Fruit fly (Drosophila melanogaster) whole organism, embryonic: ENCODE results near the gene Cyp310a1.

Experiments
- Aef1 ChIP-seq: fragments of 200-800 bp; sonication (Bioruptor generic); IDR thresholded peaks from 3 replicates; pipeline ENCODE4 v1.3.6; 2022; ENCODE audit warnings: missing biosample characterization, missing genetic modification characterization
- CG10147 ChIP-seq: fragments of 200-800 bp; sonication (Bioruptor generic); optimal IDR thresholded peaks from 2 replicates; lab custom pipeline; 2019; ENCODE audit warnings: missing biosample characterization, mild to moderate bottlenecking, missing genetic modification characterization, moderate library complexity
- CG13775 ChIP-seq: fragments of 200-800 bp; sonication (Bioruptor generic); optimal IDR thresholded peaks from 3 replicates; lab custom pipeline; 2017; ENCODE audit warnings: missing biosample characterization, mild to moderate bottlenecking, missing genetic modification characterization
- CG14710 ChIP-seq: fragments of 200-800 bp; sonication (Bioruptor generic); optimal IDR thresholded peaks from 3 replicates; lab custom pipeline; 2019; ENCODE audit warnings: missing biosample characterization, mild to moderate bottlenecking, missing genetic modification characterization, moderate library complexity
- CG15073 ChIP-seq: fragments of 200-800 bp; sonication (Bioruptor generic); optimal IDR thresholded peaks from 2 replicates; lab custom pipeline; 2016; ENCODE audit warnings: missing biosample characterization, missing genetic modification characterization
- CG15479 ChIP-seq: fragments of 200-800 bp; sonication (Bioruptor generic); optimal IDR thresholded peaks from 3 replicates; lab custom pipeline; 2019; ENCODE audit warnings: missing biosample characterization, mild to moderate bottlenecking, missing genetic modification characterization, moderate library complexity
- CG15601 ChIP-seq: fragments of 200-800 bp; sonication (Bioruptor generic); optimal IDR thresholded peaks from 3 replicates; lab custom pipeline; 2019; ENCODE audit warnings: missing biosample characterization, mild to moderate bottlenecking, missing genetic modification characterization, moderate library complexity
- CG15696 ChIP-seq: fragments of 200-800 bp; sonication (Bioruptor generic); optimal IDR thresholded peaks from 2 replicates; lab custom pipeline; 2019; ENCODE audit warnings: missing biosample characterization, mild to moderate bottlenecking, missing genetic modification characterization, moderate library complexity
- CG17328 ChIP-seq: fragments of 200-800 bp; sonication (Bioruptor generic); IDR thresholded peaks from 2 replicates; pipeline ENCODE4 v1.3.6; 2022; ENCODE audit warnings: missing biosample characterization, missing genetic modification characterization
- CG17802 ChIP-seq: fragments of 200-800 bp; sonication (Bioruptor generic); optimal IDR thresholded peaks from 2 replicates; lab custom pipeline; 2018; ENCODE audit warnings: missing biosample characterization, mild to moderate bottlenecking, missing genetic modification characterization, moderate library complexity
- CG2712 ChIP-seq: fragments of 200-800 bp; optimal IDR thresholded peaks from 3 replicates; lab custom pipeline; 2019; ENCODE audit warnings: missing biosample characterization, mild to moderate bottlenecking, missing genetic modification characterization, moderate library complexity
- CG3065 ChIP-seq: fragments of 200-800 bp; sonication (Bioruptor generic); optimal IDR thresholded peaks from 2 replicates; lab custom pipeline; 2016; ENCODE audit warnings: missing biosample characterization, missing genetic modification characterization
- CG3847 ChIP-seq: fragments of 200-800 bp; sonication (Bioruptor generic); IDR thresholded peaks from 2 replicates; pipeline ENCODE4 v1.3.6; 2022; ENCODE audit warnings: missing biosample characterization, missing genetic modification characterization
- CG4854 ChIP-seq: fragments of 200-800 bp; sonication (Bioruptor generic); optimal IDR thresholded peaks from 2 replicates; lab custom pipeline; 2016; ENCODE audit warnings: missing biosample characterization, missing genetic modification characterization, inconsistent platforms
- CG7357 ChIP-seq: fragments of 200-800 bp; sonication (Bioruptor generic); IDR thresholded peaks from 3 replicates; pipeline ENCODE4 v1.3.6; 2022; ENCODE audit warnings: missing biosample characterization, missing genetic modification characterization
- CG8478 ChIP-seq: fragments of >200 bp; optimal IDR thresholded peaks from 2 replicates; lab custom pipeline; 2018
- D ChIP-seq, 2 experiments: fragments of 200-800 bp in 1 of 2; fragments of >200 bp in 1 of 2; sonication (Bioruptor generic) in 1 of 2; optimal IDR thresholded peaks; 2 replicates in 1 of 2; 3 replicates in 1 of 2; lab custom pipeline; 2017; ENCODE audit warnings: mild to moderate bottlenecking in 1 of 2, missing biosample characterization in 1 of 2, missing genetic modification characterization in 1 of 2, missing genetic modification reagents in 1 of 2
- Deaf1 ChIP-seq: fragments of 200-800 bp; optimal IDR thresholded peaks from 3 replicates; lab custom pipeline; 2019; ENCODE audit warnings: missing biosample characterization, mild to moderate bottlenecking, missing genetic modification characterization, moderate library complexity
- Dip3 ChIP-seq: fragments of 200-800 bp; sonication (Bioruptor generic); optimal IDR thresholded peaks from 3 replicates; lab custom pipeline; 2016; ENCODE audit warnings: missing biosample characterization, missing genetic modification characterization
- Doc3 ChIP-seq: fragments of 200-800 bp; sonication (Bioruptor generic); IDR thresholded peaks from 3 replicates; pipeline ENCODE4 v1.3.6; 2022; ENCODE audit warnings: missing biosample characterization, missing genetic modification characterization; ENCODE audit not compliant: partially characterized antibody
- Ets97D ChIP-seq: fragments of 200-800 bp; sonication (Bioruptor generic); optimal IDR thresholded peaks from 3 replicates; lab custom pipeline; 2016; ENCODE audit warnings: missing biosample characterization, missing genetic modification characterization
- H2.0 ChIP-seq: fragments of 200-800 bp; sonication (Bioruptor generic); IDR thresholded peaks from 2 replicates; pipeline ENCODE4 v1.3.6; 2022; ENCODE audit warnings: missing biosample characterization, missing genetic modification characterization
- HLH54F ChIP-seq: fragments of 200-800 bp; sonication (Bioruptor generic); optimal IDR thresholded peaks from 3 replicates; lab custom pipeline; 2016; ENCODE audit warnings: missing biosample characterization, missing genetic modification characterization
- Hey ChIP-seq: fragments of 200-800 bp; sonication (Bioruptor generic); optimal IDR thresholded peaks from 3 replicates; lab custom pipeline; 2018; ENCODE audit warnings: missing biosample characterization, mild to moderate bottlenecking, missing genetic modification characterization
- Lhr ChIP-seq: fragments of 200-800 bp; sonication (Bioruptor generic); optimal IDR thresholded peaks from 3 replicates; lab custom pipeline; 2017; ENCODE audit warnings: mild to moderate bottlenecking, missing biosample characterization, missing genetic modification reagents, missing genetic modification characterization
- Max ChIP-seq: fragments of 200-800 bp; sonication (Bioruptor generic); optimal IDR thresholded peaks from 2 replicates; lab custom pipeline; 2016; ENCODE audit warnings: missing biosample characterization, mild to moderate bottlenecking, missing genetic modification characterization
- Med ChIP-seq: fragments of 200-800 bp; sonication (Bioruptor generic); peaks from one replicate; lab custom pipeline; 2016; ENCODE audit warnings: missing biosample characterization, missing genetic modification characterization, mild to moderate bottlenecking, inconsistent platforms, moderate library complexity
- Mes4 ChIP-seq: fragments of 200-800 bp; sonication (Bioruptor generic); optimal IDR thresholded peaks from 2 replicates; lab custom pipeline; 2016; ENCODE audit warnings: missing biosample characterization, missing genetic modification characterization
- Usf ChIP-seq: fragments of 200-800 bp; sonication (Bioruptor generic); optimal IDR thresholded peaks from 2 replicates; lab custom pipeline; 2017; ENCODE audit warnings: missing genotype, missing biosample characterization, missing genetic modification characterization
- Vsx1 ChIP-seq: fragments of 200-800 bp; sonication (Bioruptor generic); optimal IDR thresholded peaks from 2 replicates; lab custom pipeline; 2017; ENCODE audit warnings: missing biosample characterization, mild to moderate bottlenecking, missing genetic modification characterization, missing genetic modification reagents
- ab ChIP-seq: fragments of 200-800 bp; sonication (Bioruptor generic); optimal IDR thresholded peaks from 2 replicates; lab custom pipeline; 2016; ENCODE audit warnings: missing biosample characterization, missing genetic modification characterization
- ap ChIP-seq: fragments of 200-800 bp; sonication (Bioruptor generic); IDR thresholded peaks from 2 replicates; pipeline ENCODE4 v1.3.6; 2022; ENCODE audit warnings: missing biosample characterization, missing genetic modification characterization
- ase ChIP-seq: fragments of 200-800 bp; sonication (Bioruptor generic); IDR thresholded peaks from 3 replicates; pipeline ENCODE4 v1.3.6; 2022; ENCODE audit warnings: missing biosample characterization, missing genetic modification characterization
- az2 ChIP-seq: fragments of 200-800 bp; sonication (Bioruptor generic); optimal IDR thresholded peaks from 3 replicates; lab custom pipeline; 2016; ENCODE audit warnings: missing biosample characterization, missing genetic modification characterization
- bsh ChIP-seq, 2 experiments: fragments of 200-800 bp; sonication (Bioruptor generic); optimal IDR thresholded peaks; 2 replicates each; lab custom pipeline; 2017 to 2018; ENCODE audit warnings: mild to moderate bottlenecking in 2 of 2, missing biosample characterization in 2 of 2, missing genetic modification characterization in 2 of 2, moderate library complexity in 1 of 2
- dan ChIP-seq: fragments of 200-800 bp; sonication (Bioruptor generic); IDR thresholded peaks from 2 replicates; pipeline ENCODE4 v1.3.6; 2022; ENCODE audit warnings: missing biosample characterization, missing genetic modification characterization
- dpn ChIP-seq, 2 experiments: fragments of 200-800 bp; sonication (Bioruptor generic); optimal IDR thresholded peaks; 3 replicates each; lab custom pipeline; 2016; ENCODE audit warnings: missing biosample characterization in 2 of 2, missing genetic modification characterization in 2 of 2
- grau ChIP-seq: fragments of 200-800 bp; optimal IDR thresholded peaks from 3 replicates; lab custom pipeline; 2019; ENCODE audit warnings: missing biosample characterization, mild to moderate bottlenecking, missing genetic modification characterization, moderate library complexity
- grn ChIP-seq: fragments of 200-800 bp; sonication (Bioruptor generic); optimal IDR thresholded peaks from 3 replicates; lab custom pipeline; 2017; ENCODE audit warnings: missing biosample characterization, missing genetic modification characterization
- jigr1 ChIP-seq: fragments of 200-800 bp; sonication (Bioruptor generic); IDR thresholded peaks from 3 replicates; pipeline ENCODE4 v1.3.6; 2022; ENCODE audit warnings: missing biosample characterization, missing genetic modification characterization
- lmd ChIP-seq: fragments of 200-800 bp; sonication (Bioruptor generic); IDR thresholded peaks from 2 replicates; pipeline ENCODE4 v1.3.6; 2022; ENCODE audit warnings: missing biosample characterization, missing genetic modification characterization
- nerfin-1 ChIP-seq: fragments of 200-800 bp; sonication (Bioruptor generic); optimal IDR thresholded peaks from 3 replicates; lab custom pipeline; 2019; ENCODE audit warnings: missing biosample characterization, mild to moderate bottlenecking, missing genetic modification characterization, moderate library complexity
- org-1 ChIP-seq: fragments of 200-800 bp; sonication (Bioruptor generic); optimal IDR thresholded peaks from 2 replicates; lab custom pipeline; 2017; ENCODE audit warnings: missing biosample characterization, missing genetic modification characterization
- row ChIP-seq: fragments of 200-800 bp; sonication (Bioruptor generic); IDR thresholded peaks from 3 replicates; pipeline ENCODE4 v1.3.6; 2022; ENCODE audit warnings: missing biosample characterization, missing genetic modification characterization
- slbo ChIP-seq: fragments of 200-800 bp; sonication (Bioruptor generic); IDR thresholded peaks from 2 replicates; pipeline ENCODE4 v1.3.6; 2022; ENCODE audit warnings: missing biosample characterization, missing genetic modification characterization
- sqz ChIP-seq: fragments of 200-800 bp; sonication (Bioruptor generic); optimal IDR thresholded peaks from 3 replicates; lab custom pipeline; 2018; ENCODE audit warnings: missing biosample characterization, mild to moderate bottlenecking, missing genetic modification characterization
- ssp ChIP-seq: fragments of 200-800 bp; sonication (Bioruptor generic); IDR thresholded peaks from 2 replicates; pipeline ENCODE4 v1.3.6; 2022; ENCODE audit warnings: missing biosample characterization, missing genetic modification characterization
- tio ChIP-seq: fragments of 200-800 bp; sonication (Bioruptor generic); optimal IDR thresholded peaks from 2 replicates; lab custom pipeline; 2017; ENCODE audit warnings: missing biosample characterization, missing genetic modification characterization, inconsistent platforms
- trem ChIP-seq: fragments of 200-800 bp; optimal IDR thresholded peaks from 3 replicates; lab custom pipeline; 2019; ENCODE audit warnings: missing biosample characterization, mild to moderate bottlenecking, missing genetic modification characterization, moderate library complexity

Gene Cyp310a1

dm6 chr2L:18656691-18657237, 4.0 kb upstream of the Cyp310a1 start (continued):
- TF ChIP-seq row, result no peak
- TF ChIP-seq sqz (GFP tag; lab: Kevin White, UChicago), result peak; percentile 40
- TF ChIP-seq HLH54F (GFP tag; lab: Kevin White, UChicago), result no peak
- TF ChIP-seq bsh (GFP tag; optimal IDR thresholded peaks at IDR 0.05; lab: Kevin White, UChicago), result no peak
- TF ChIP-seq tio, result no peak
- TF ChIP-seq Lhr (GFP tag; lab: Kevin White, UChicago), result no peak
- TF ChIP-seq slbo (GFP tag; lab: Robert Waterston, UW), result 0 out of 2 replicates have a peak, but pooled peaks have one; percentile 11
- no peak for TF ChIP-seq Doc3 (GFP tag; lab: Robert Waterston, UW)

- TF ChIP-seq dpn (GFP tag; optimal IDR thresholded peaks at IDR 0.05; lab: Kevin White, UChicago) (peak; percentile 26 to 66), CG8478 (no peak), trem (tag; lab: Kevin White, UChicago) (peak; percentile 57), ase (GFP tag; lab: Robert Waterston, UW) (peak; percentile 52; the same call in 2 of the 3 replicates), CG17328 (peak; percentile 76), CG15601 (peak; percentile 84), Mes4 (no peak), grau (peak; percentile 48), CG14710 (tag; lab: Kevin White, UChicago) (peak; percentile 89), H2.0 (GFP tag; lab: Robert Waterston, UW) (peak; percentile 40; the same call in 1 of the 2 replicates), CG15696 (tag; lab: Kevin White, UChicago) (peak; percentile 59), CG17802 (tag; lab: Kevin White, UChicago) (peak; percentile 66), CG2712 (tag; lab: Kevin White, UChicago) (peak; percentile 93), CG15073 (GFP tag; lab: Kevin White, UChicago) (no peak), CG3065 (GFP tag; lab: Kevin White, UChicago) (peak; percentile 21), grn (GFP tag; lab: Kevin White, UChicago) (peak; percentile 37), ap (GFP tag; lab: Robert Waterston, UW) (peak; percentile 22; the same call in 1 of the 2 replicates), Max (GFP tag; lab: Kevin White, UChicago) (peak; percentile 66), CG3847 (GFP tag; lab: Robert Waterston, UW) (peak; percentile 29; the same call in 1 of the 2 replicates), Usf (GFP tag; lab: Kevin White, UChicago) (peak; percentile 40), CG10147 (GFP tag; lab: Kevin White, UChicago) (peak; percentile 56), Dip3 (GFP tag; lab: Kevin White, UChicago) (no peak), lmd (GFP tag; lab: Robert Waterston, UW) (peak; percentile 75), jigr1 (GFP tag; lab: Robert Waterston, UW) (no peak), dan (peak; percentile 54; the same call in 1 of the 2 replicates), Vsx1 (GFP tag; lab: Kevin White, UChicago) (no peak), CG15479 (GFP tag; lab: Kevin White, UChicago) (peak; percentile 4), az2 (GFP tag; lab: Kevin White, UChicago) (peak; percentile 50), Ets97D (peak; percentile 36), org-1 (peak; percentile 15), Aef1 (GFP tag; lab: Robert Waterston, UW) (no peak), Hey (tag; lab: Kevin White, UChicago) (no peak), Med (peak; percentile 95), nerfin-1 (peak; percentile 65), CG4854 (peak; percentile 67), D (optimal IDR thresholded peaks at IDR 0.05; lab: Kevin White, UChicago) (no peak), D (GFP tag; optimal IDR thresholded peaks at IDR 0.05; lab: Kevin White, UChicago) (peak; percentile 78), CG13775 (no peak), ab (no peak), ssp (peak; percentile 69), Deaf1 (tag; lab: Kevin White, UChicago) (no peak), CG7357 (GFP tag; lab: Robert Waterston, UW) (peak; percentile 36; the same call in 1 of the 3 replicates)
Measured at dm6 chr2L:18653328-18653675, 492 bp upstream of the Cyp310a1 start.
